Fruit fly (Drosophila melanogaster): Measurements from ENCODE around the gene RpS4.

Gene RpS4

DNA sequence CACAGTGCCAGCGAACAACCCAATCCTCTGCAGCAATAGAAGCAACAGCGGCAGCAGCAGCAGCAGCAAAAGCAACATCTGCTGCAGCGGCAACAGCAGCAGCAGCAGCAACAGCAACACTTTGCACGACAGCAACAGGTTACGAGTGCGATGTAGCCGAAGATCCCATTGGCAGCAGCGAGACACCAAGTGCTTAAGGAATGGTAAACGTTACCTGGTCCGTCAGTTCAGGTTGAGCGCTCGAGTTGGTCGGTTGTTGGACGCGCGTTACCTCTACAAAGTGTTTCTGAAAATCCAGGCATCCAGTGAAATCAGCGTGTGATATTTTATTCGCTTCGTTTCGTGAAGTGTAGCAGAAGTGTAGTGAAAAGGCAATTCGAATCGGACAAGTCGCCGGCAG, 12.8 kb upstream of the RpS4 start, which contains the start of gene CG17672 (continued):
- TF ChIP-seq Hand (GFP tag; optimal IDR thresholded peaks at IDR 0.05), result no peak
- TF ChIP-seq gem (tag; optimal IDR thresholded peaks at IDR 0.05), result no peak
- TF ChIP-seq amos (GFP tag; IDR thresholded peaks at IDR 0.05; ENCODE audit: partially characterized antibody), result peak; percentile 20; the same call in 1 of the 2 replicates
- TF ChIP-seq Jarid2 (GFP tag; optimal IDR thresholded peaks at IDR 0.05), result peak; percentile 69
- TF ChIP-seq nau (GFP tag; optimal IDR thresholded peaks at IDR 0.05), result no peak
- TF ChIP-seq CG10366 (GFP tag; IDR thresholded peaks at IDR 0.05), result no peak
- no peak for TF ChIP-seq Taf1 (GFP tag; IDR thresholded peaks at IDR 0.05)
- peak; percentile 40; the same call in 1 of the 3 replicates for TF ChIP-seq CG6175 (GFP tag; IDR thresholded peaks at IDR 0.05)
- TF ChIP-seq exex (tag; optimal IDR thresholded peaks at IDR 0.05), result no peak
- TF ChIP-seq hb (GFP tag; IDR thresholded peaks at IDR 0.05; ENCODE audit: partially characterized antibody), result no peak
- TF ChIP-seq z (GFP tag; IDR thresholded peaks at IDR 0.05), result no peak
- TF ChIP-seq fd102C (GFP tag; optimal IDR thresholded peaks at IDR 0.05), result no peak
- TF ChIP-seq CG13775 (GFP tag; optimal IDR thresholded peaks at IDR 0.05), result no peak
- TF ChIP-seq CG30431 (GFP tag; optimal IDR thresholded peaks at IDR 0.05), result no peak
- no peak for TF ChIP-seq crol (GFP tag; IDR thresholded peaks at IDR 0.05)
- no peak for TF ChIP-seq dmrt11E (tag; optimal IDR thresholded peaks at IDR 0.05)
- TF ChIP-seq fru (optimal IDR thresholded peaks at IDR 0.05), result no peak
- 0 out of 2 replicates have a peak, but pooled peaks have one; percentile 15 for TF ChIP-seq Drgx (GFP tag; IDR thresholded peaks at IDR 0.05)
- peak; percentile 63; the same call in 1 of the 3 replicates for TF ChIP-seq ci (GFP tag; IDR thresholded peaks at IDR 0.05)
- no peak for TF ChIP-seq CG33557 (GFP tag; optimal IDR thresholded peaks at IDR 0.05)
- TF ChIP-seq E2f2 (GFP tag; IDR thresholded peaks at IDR 0.05), result no peak
- no peak for TF ChIP-seq CG13123 (GFP tag; optimal IDR thresholded peaks at IDR 0.05)
- TF ChIP-seq CG16813 (GFP tag; IDR thresholded peaks at IDR 0.05; ENCODE audit: partially characterized antibody), result no peak
- no peak for TF ChIP-seq sna (GFP tag; IDR thresholded peaks at IDR 0.05; ENCODE audit: partially characterized antibody)
- no peak for TF ChIP-seq CG9876 (GFP tag; optimal IDR thresholded peaks at IDR 0.05)
- no peak for TF ChIP-seq Doc2 (GFP tag; IDR thresholded peaks at IDR 0.05)
- TF ChIP-seq Sox100B (GFP tag; optimal IDR thresholded peaks at IDR 0.05), result no peak
- TF ChIP-seq unpg (GFP tag; optimal IDR thresholded peaks at IDR 0.05), result no peak
- no peak for TF ChIP-seq hbn (GFP tag; IDR thresholded peaks at IDR 0.05; ENCODE audit: partially characterized antibody)
- TF ChIP-seq CG2889 (GFP tag; IDR thresholded peaks at IDR 0.05), result no peak
- TF ChIP-seq Spps (tag; optimal IDR thresholded peaks at IDR 0.05), result no peak
- TF ChIP-seq CG5180 (GFP tag; optimal IDR thresholded peaks at IDR 0.05), result peak; percentile 23
- TF ChIP-seq chm (GFP tag; IDR thresholded peaks at IDR 0.05), result no peak
- TF ChIP-seq p53 (GFP tag; optimal IDR thresholded peaks at IDR 0.05), result no peak
- TF ChIP-seq corto (GFP tag; optimal IDR thresholded peaks at IDR 0.05), result no peak
- no peak for TF ChIP-seq sens-2 (GFP tag; IDR thresholded peaks at IDR 0.05)
- TF ChIP-seq chif (GFP tag; optimal IDR thresholded peaks at IDR 0.05), result no peak
- no peak for TF ChIP-seq CG3281 (GFP tag; optimal IDR thresholded peaks at IDR 0.05)
- TF ChIP-seq lov (optimal IDR thresholded peaks at IDR 0.05), result no peak
- TF ChIP-seq lov (GFP tag; IDR thresholded peaks at IDR 0.05), result 0 out of 3 replicates have a peak, but pooled peaks have one; percentile 40
- TF ChIP-seq croc (GFP tag; conservative IDR thresholded peaks at IDR 0.05), result no peak
- no peak for TF ChIP-seq Bgb (GFP tag; IDR thresholded peaks at IDR 0.05; ENCODE audit: partially characterized antibody)
- TF ChIP-seq CG1792 (GFP tag; optimal IDR thresholded peaks at IDR 0.05), result no peak
- TF ChIP-seq Adf1 (GFP tag; IDR thresholded peaks at IDR 0.05), result peak; percentile 22; the same call in 1 of the 2 replicates
- no peak for TF ChIP-seq Ravus (GFP tag; IDR thresholded peaks at IDR 0.05)
- no peak for TF ChIP-seq CG17359 (tag; optimal IDR thresholded peaks at IDR 0.05)
- no peak for TF ChIP-seq Optix (GFP tag; IDR thresholded peaks at IDR 0.05)
- TF ChIP-seq Fer1 (GFP tag; optimal IDR thresholded peaks at IDR 0.05), result no peak
- TF ChIP-seq bbx (GFP tag; IDR thresholded peaks at IDR 0.05; ENCODE audit: partially characterized antibody), result peak; percentile 50
- peak; percentile 24 for TF ChIP-seq sens (GFP tag)
- no peak for TF ChIP-seq CG1832 (GFP tag; optimal IDR thresholded peaks at IDR 0.05)
- no peak for TF ChIP-seq crc (GFP tag; optimal IDR thresholded peaks at IDR 0.05)
